Worm (Caenorhabditis elegans): ENCODE data around the gene rif-1.2.

Gene rif-1.2

ce11 chrX:12328676-12329075, 42.5 kb downstream of the rif-1.2 start, which contains the start of gene srd-45:
TSS of gene srd-45 (plus strand) at chrX:12328976.
- TF ChIP-seq ztf-23 (GFP tag; IDR thresholded peaks at IDR 0.05), result no peak
- TF ChIP-seq med-1 (GFP tag; optimal IDR thresholded peaks at IDR 0.05; ENCODE audit: insufficient read depth), result no peak
- no peak for TF ChIP-seq cog-1 (tag; optimal IDR thresholded peaks at IDR 0.05)
- no peak for TF ChIP-seq klf-2 (GFP tag; conservative IDR thresholded peaks at IDR 0.05)
- TF ChIP-seq ztf-29 (GFP tag; IDR thresholded peaks at IDR 0.05), result no peak
- TF ChIP-seq ref-1 (GFP tag; conservative IDR thresholded peaks at IDR 0.05), result no peak
- no peak for TF ChIP-seq flt-1 (GFP tag; IDR thresholded peaks at IDR 0.05)
- no peak for TF ChIP-seq T22C8.4 (GFP tag; IDR thresholded peaks at IDR 0.05)
- no peak for TF ChIP-seq tab-1 (GFP tag; IDR thresholded peaks at IDR 0.05)

- TF ChIP-seq T22C8.4 (GFP tag; IDR thresholded peaks at IDR 0.05), result no peak
- no peak for TF ChIP-seq flt-1 (GFP tag; IDR thresholded peaks at IDR 0.05)
- TF ChIP-seq ztf-23 (GFP tag; IDR thresholded peaks at IDR 0.05), result no peak
Observed at ce11 chrX:12326424-12326823, 44.8 kb downstream of the rif-1.2 start, which contains the start of gene srd-41. TSS of gene srd-41 (plus strand) at chrX:12326724.

ce11 chrX:12323439-12323838, 47.8 kb downstream of the rif-1.2 start, which contains the start of gene srd-40:
TSS of gene srd-40 (plus strand) at chrX:12323739.
- TF ChIP-seq med-1 (GFP tag; optimal IDR thresholded peaks at IDR 0.05; ENCODE audit: insufficient read depth), result no peak
- no peak for TF ChIP-seq ztf-23 (GFP tag; IDR thresholded peaks at IDR 0.05)
- no peak for TF ChIP-seq flt-1 (GFP tag; IDR thresholded peaks at IDR 0.05)
- TF ChIP-seq cog-1 (tag; optimal IDR thresholded peaks at IDR 0.05), result no peak
- no peak for TF ChIP-seq klf-2 (GFP tag; conservative IDR thresholded peaks at IDR 0.05)
- TF ChIP-seq ztf-29 (GFP tag; IDR thresholded peaks at IDR 0.05), result no peak
- TF ChIP-seq tab-1 (GFP tag; IDR thresholded peaks at IDR 0.05), result no peak
- no peak for TF ChIP-seq ref-1 (GFP tag; conservative IDR thresholded peaks at IDR 0.05)

- TF ChIP-seq ztf-23 (GFP tag; IDR thresholded peaks at IDR 0.05), result no peak
- no peak for TF ChIP-seq klf-2 (GFP tag; conservative IDR thresholded peaks at IDR 0.05)
- TF ChIP-seq T22C8.4 (GFP tag; IDR thresholded peaks at IDR 0.05), result no peak
- no peak for TF ChIP-seq cog-1 (tag; optimal IDR thresholded peaks at IDR 0.05)
- no peak for TF ChIP-seq ref-1 (GFP tag; conservative IDR thresholded peaks at IDR 0.05)
- no peak for TF ChIP-seq med-1 (GFP tag; optimal IDR thresholded peaks at IDR 0.05; ENCODE audit: insufficient read depth)
- no peak for TF ChIP-seq flt-1 (GFP tag; IDR thresholded peaks at IDR 0.05)
- no peak for TF ChIP-seq tab-1 (GFP tag; IDR thresholded peaks at IDR 0.05)
- no peak for TF ChIP-seq ztf-29 (GFP tag; IDR thresholded peaks at IDR 0.05)
Observed at ce11 chrX:12321357-12321756, 49.9 kb downstream of the rif-1.2 start, which contains the start of gene F17A2.13. TSS of gene F17A2.13 (plus strand) at chrX:12321657.

- no peak for TF ChIP-seq ztf-29 (GFP tag; IDR thresholded peaks at IDR 0.05)
- no peak for TF ChIP-seq med-1 (GFP tag; optimal IDR thresholded peaks at IDR 0.05; ENCODE audit: insufficient read depth)
- TF ChIP-seq cog-1 (tag; optimal IDR thresholded peaks at IDR 0.05), result no peak
- TF ChIP-seq ref-1 (GFP tag; conservative IDR thresholded peaks at IDR 0.05), result no peak
- TF ChIP-seq flt-1 (GFP tag; IDR thresholded peaks at IDR 0.05), result no peak
- no peak for TF ChIP-seq klf-2 (GFP tag; conservative IDR thresholded peaks at IDR 0.05)
- no peak for TF ChIP-seq ztf-23 (GFP tag; IDR thresholded peaks at IDR 0.05)
- TF ChIP-seq tab-1 (GFP tag; IDR thresholded peaks at IDR 0.05), result no peak
- no peak for TF ChIP-seq T22C8.4 (GFP tag; IDR thresholded peaks at IDR 0.05)
Observed at ce11 chrX:12320737-12321136, 50.5 kb downstream of the rif-1.2 start, which contains the start of gene ceh-40. TSS of gene ceh-40 (minus strand) at chrX:12320777.

All from whole organism, midembryonic.